Fruit fly (Drosophila melanogaster): ENCODE measurements around the gene ncd.

- TF ChIP-seq usp (GFP tag; optimal IDR thresholded peaks at IDR 0.05) (no peak), pan (optimal IDR thresholded peaks at IDR 0.05) (no peak), CG32264 (GFP tag; optimal IDR thresholded peaks at IDR 0.05) (no peak), jim (GFP tag; optimal IDR thresholded peaks at IDR 0.05) (no peak), psq (GFP tag; optimal IDR thresholded peaks at IDR 0.05) (no peak)
These were observed 30.9 kb downstream of the ncd start for dm6 chr3R:29775755-29776686.

All from whole organism, wandering third instar larva.